Worm (Caenorhabditis elegans) whole organism, L2 larva: ENCODE measurements around the gene ceh-23.

ENCODE experiments used
- ama-1 ChIP-seq: fragments of 150-350 bp; optimal IDR thresholded peaks from 2 replicates; lab custom pipeline; 2018; ENCODE audit warnings: inconsistent platforms
- elt-3 ChIP-seq: sonication (generic microtip); optimal IDR thresholded peaks from 2 replicates; lab custom pipeline; 2017; ENCODE audit warnings: missing biosample characterization, missing genetic modification characterization
- gmeb-1 ChIP-seq: fragments of 150-350 bp; optimal IDR thresholded peaks from 2 replicates; lab custom pipeline; 2014; ENCODE audit warnings: missing biosample characterization, missing genetic modification characterization
- nhr-23 ChIP-seq: fragments of 150-350 bp; optimal IDR thresholded peaks from 2 replicates; lab custom pipeline; 2014; ENCODE audit warnings: missing biosample characterization, missing genetic modification reagents, missing genetic modification characterization
- nhr-25 ChIP-seq: fragments of 150-350 bp; sonication (generic microtip); optimal IDR thresholded peaks from 3 replicates; lab custom pipeline; 2014; ENCODE audit warnings: missing biosample characterization, missing genetic modification characterization
- unc-39 ChIP-seq: fragments of 150-350 bp; optimal IDR thresholded peaks from 2 replicates; lab custom pipeline; 2014; ENCODE audit warnings: missing biosample characterization, missing genetic modification characterization
- unc-62 ChIP-seq: fragments of 150-350 bp; optimal IDR thresholded peaks from 2 replicates; lab custom pipeline; 2014; ENCODE audit warnings: missing biosample characterization, missing genetic modification reagents, missing genetic modification characterization
- zag-1 ChIP-seq: fragments of 150-350 bp; optimal IDR thresholded peaks from 2 replicates; lab custom pipeline; 2014; ENCODE audit warnings: missing biosample characterization, missing genetic modification characterization
- ztf-1 ChIP-seq: fragments of 200-800 bp; sonication (Bioruptor generic); conservative IDR thresholded peaks from 2 replicates; pipeline ENCODE4 v1.3.6; 2022; ENCODE audit warnings: missing genetic modification characterization, missing compliant biosample characterization
- ztf-11 ChIP-seq: sonication (generic microtip); optimal IDR thresholded peaks from 2 replicates; lab custom pipeline; 2017; ENCODE audit warnings: missing biosample characterization, missing genetic modification characterization

DNA sequence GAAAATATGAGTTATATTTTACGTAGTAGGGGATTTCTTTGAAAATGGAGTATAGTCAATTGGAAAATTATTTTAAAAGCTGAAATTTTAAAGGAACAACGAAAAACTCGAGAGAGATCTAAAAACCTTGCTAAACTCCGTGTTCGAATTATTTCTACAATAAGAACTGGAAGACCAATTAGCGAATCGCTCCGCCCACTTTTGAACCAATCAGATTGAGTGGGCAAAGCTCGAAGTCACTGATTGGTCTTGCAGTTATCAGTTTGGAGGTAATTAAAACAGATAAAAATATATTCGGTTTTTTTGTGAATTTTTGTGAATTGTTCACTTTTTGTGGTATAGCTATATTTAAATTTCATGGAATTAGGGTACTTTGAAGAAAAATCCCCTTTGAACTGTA lies 16.1 kb upstream of the ceh-23 start:
- TF ChIP-seq zag-1 (tag; lab: Kevin White, UChicago) (no peak), ama-1 (no peak), elt-3 (tag; lab: Kevin White, UChicago) (no peak), gmeb-1 (tag; lab: Kevin White, UChicago) (no peak), nhr-23 (tag; lab: Kevin White, UChicago) (no peak), ztf-11 (tag; lab: Kevin White, UChicago) (no peak), ztf-1 (GFP tag; lab: Robert Waterston, UW) (no peak), unc-62 (GFP tag; lab: Kevin White, UChicago) (no peak), unc-39 (tag; lab: Kevin White, UChicago) (no peak), nhr-25 (no peak)
